5 worm cellular contexts compared by ENCODE assay signal in the genomic region with DNA sequence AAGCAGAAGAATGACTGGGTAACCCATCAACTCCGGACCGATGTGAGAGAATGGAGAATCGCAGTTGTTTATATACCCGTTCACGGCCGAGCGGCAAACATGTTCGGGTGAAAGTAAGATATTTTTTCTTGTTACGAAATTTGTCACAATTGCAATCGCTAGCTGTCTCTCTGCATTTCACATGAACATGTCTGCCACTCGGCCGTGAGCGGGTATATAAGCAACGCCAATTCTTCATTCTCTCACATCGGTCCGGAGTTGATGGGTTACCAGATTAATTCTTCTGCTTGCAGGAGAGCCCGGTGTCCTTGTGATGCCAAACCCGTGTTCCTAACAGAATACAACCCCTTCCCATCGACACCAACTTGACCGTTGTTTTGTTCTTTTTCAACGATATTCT.
TF ChIP-seq lines count a peak whose summit lies in the region.

No protein-coding gene starts in this region.

TF ChIP-seq in whole organism, L1 larva, 84 proteins besides CTCF, POLR2A, EP300 and RAD21 (continues in another document):
- TF ChIP-seq ceh-90 (tag; optimal IDR thresholded peaks at IDR 0.05; lab: Kevin White, UChicago) (no peak), efl-1 (optimal IDR thresholded peaks at IDR 0.05; lab: Kevin White, UChicago) (no peak), efl-1 (GFP tag; optimal IDR thresholded peaks at IDR 0.05 in 1 of 2; lab: Kevin White, UChicago) (peak in 1 of 2 experiments; percentile 65), F16B12.6 (tag; optimal IDR thresholded peaks at IDR 0.05; lab: Kevin White, UChicago) (peak; percentile 35), lsy-2 (tag; optimal IDR thresholded peaks at IDR 0.05; lab: Kevin White, UChicago) (peak in 1 of 2 experiments; percentile 55), rnt-1 (tag; optimal IDR thresholded peaks at IDR 0.05; lab: Kevin White, UChicago) (peak; percentile 22), pag-3 (tag; optimal IDR thresholded peaks at IDR 0.05; lab: Kevin White, UChicago; ENCODE audit: borderline replicate concordance, insufficient read depth) (no peak), unc-130 (tag; optimal IDR thresholded peaks at IDR 0.05; lab: Kevin White, UChicago) (no peak), ceh-82 (tag; optimal IDR thresholded peaks at IDR 0.05; lab: Kevin White, UChicago) (peak in 1 of 3 experiments; percentile 8), jun-1 (tag; optimal IDR thresholded peaks at IDR 0.05; lab: Kevin White, UChicago) (no peak), snpc-4 (tag; optimal IDR thresholded peaks at IDR 0.05; lab: Kevin White, UChicago) (peak; percentile 95), lin-14 (GFP tag; optimal IDR thresholded peaks at IDR 0.05; lab: Kevin White, UChicago) (no peak), elt-3 (tag; optimal IDR thresholded peaks at IDR 0.05; lab: Kevin White, UChicago) (no peak), efl-3 (GFP tag; optimal IDR thresholded peaks at IDR 0.05; lab: Kevin White, UChicago) (no peak), nhr-84 (tag; optimal IDR thresholded peaks at IDR 0.05; lab: Kevin White, UChicago) (no peak), ceh-8 (GFP tag; optimal IDR thresholded peaks at IDR 0.05; lab: Kevin White, UChicago) (no peak)

TF ChIP-seq in whole organism, L2 larva, 48 proteins besides CTCF, POLR2A, EP300 and RAD21:
- TF ChIP-seq ceh-82 (tag; optimal IDR thresholded peaks at IDR 0.05; lab: Kevin White, UChicago), result no peak
- TF ChIP-seq unc-62 (GFP tag; optimal IDR thresholded peaks at IDR 0.05; lab: Kevin White, UChicago), result no peak
- TF ChIP-seq sma-3 (GFP tag; optimal IDR thresholded peaks at IDR 0.05; lab: Kevin White, UChicago), result no peak
- no peak for TF ChIP-seq elt-1 (tag; optimal IDR thresholded peaks at IDR 0.05; lab: Kevin White, UChicago)
- TF ChIP-seq snpc-4 (tag; optimal IDR thresholded peaks at IDR 0.05; lab: Kevin White, UChicago), result peak; percentile 95
- TF ChIP-seq alr-1 (tag; optimal IDR thresholded peaks at IDR 0.05; lab: Kevin White, UChicago), result no peak
- TF ChIP-seq nhr-237 (tag; optimal IDR thresholded peaks at IDR 0.05; lab: Kevin White, UChicago), result no peak
- no peak for TF ChIP-seq skn-1 (tag; optimal IDR thresholded peaks at IDR 0.05; lab: Kevin White, UChicago)
- peak in 1 of 2 experiments; percentile 24 for TF ChIP-seq lsy-2 (tag; optimal IDR thresholded peaks at IDR 0.05; lab: Kevin White, UChicago)
- no peak for TF ChIP-seq gmeb-1 (tag; optimal IDR thresholded peaks at IDR 0.05; lab: Kevin White, UChicago)
- no peak for TF ChIP-seq aly-2 (tag; optimal IDR thresholded peaks at IDR 0.05; lab: Kevin White, UChicago)
- no peak for TF ChIP-seq lin-39 (tag; optimal IDR thresholded peaks at IDR 0.05; lab: Kevin White, UChicago)
- TF ChIP-seq R02D3.7 (tag; optimal IDR thresholded peaks at IDR 0.05; lab: Kevin White, UChicago), result no peak
- TF ChIP-seq nhr-21 (tag; optimal IDR thresholded peaks at IDR 0.05; lab: Kevin White, UChicago), result peak; percentile 6
- no peak for TF ChIP-seq ztf-11 (tag; optimal IDR thresholded peaks at IDR 0.05; lab: Kevin White, UChicago)
- peak; percentile 90 for TF ChIP-seq nhr-129 (tag; optimal IDR thresholded peaks at IDR 0.05; lab: Kevin White, UChicago)
- TF ChIP-seq nhr-77 (tag; optimal IDR thresholded peaks at IDR 0.05; lab: Kevin White, UChicago), result no peak

TF ChIP-seq in whole organism, L3 larva, 47 proteins besides CTCF, POLR2A, EP300 and RAD21:
- TF ChIP-seq nhr-67 (tag; optimal IDR thresholded peaks at IDR 0.05; lab: Kevin White, UChicago) (no peak), ZK546.5 (tag; optimal IDR thresholded peaks at IDR 0.05; lab: Kevin White, UChicago) (no peak), hmg-11 (tag; optimal IDR thresholded peaks at IDR 0.05; lab: Kevin White, UChicago) (peak; percentile 2), snpc-4 (tag; optimal IDR thresholded peaks at IDR 0.05; lab: Kevin White, UChicago) (peak; percentile 96), nhr-237 (tag; optimal IDR thresholded peaks at IDR 0.05; lab: Kevin White, UChicago) (no peak), nhr-23 (tag; optimal IDR thresholded peaks at IDR 0.05; lab: Kevin White, UChicago) (no peak), ceh-16 (tag; optimal IDR thresholded peaks at IDR 0.05; lab: Kevin White, UChicago) (no peak), eor-1 (tag; optimal IDR thresholded peaks at IDR 0.05; lab: Kevin White, UChicago) (no peak), nhr-25 (tag; optimal IDR thresholded peaks at IDR 0.05; lab: Kevin White, UChicago) (peak; percentile 41), R02D3.7 (tag; optimal IDR thresholded peaks at IDR 0.05; lab: Kevin White, UChicago) (no peak), zag-1 (tag; optimal IDR thresholded peaks at IDR 0.05; lab: Kevin White, UChicago) (no peak), ztf-4 (tag; optimal IDR thresholded peaks at IDR 0.05; lab: Kevin White, UChicago) (no peak), lin-15B (tag; optimal IDR thresholded peaks at IDR 0.05; lab: Kevin White, UChicago) (no peak), mdl-1 (tag; optimal IDR thresholded peaks at IDR 0.05; lab: Kevin White, UChicago) (no peak), fkh-10 (GFP tag; optimal IDR thresholded peaks at IDR 0.05; lab: Kevin White, UChicago) (no peak), nhr-77 (tag; optimal IDR thresholded peaks at IDR 0.05; lab: Kevin White, UChicago) (no peak)

TF ChIP-seq in whole organism, L4 larva, 104 proteins besides CTCF, POLR2A, EP300 and RAD21 (continues in another document):
- TF ChIP-seq hlh-11 (tag; optimal IDR thresholded peaks at IDR 0.05; lab: Kevin White, UChicago) (peak; percentile 20), hlh-30 (tag; optimal IDR thresholded peaks at IDR 0.05; lab: Kevin White, UChicago; ENCODE audit: insufficient read depth) (peak; percentile 51), zip-2 (tag; optimal IDR thresholded peaks at IDR 0.05; lab: Kevin White, UChicago) (peak; percentile 97), lin-38 (GFP tag; IDR thresholded peaks at IDR 0.05; lab: Robert Waterston, UW) (peak; percentile 57), snpc-4 (tag; optimal IDR thresholded peaks at IDR 0.05; lab: Kevin White, UChicago) (peak; percentile 90), R02D3.7 (tag; optimal IDR thresholded peaks at IDR 0.05; lab: Kevin White, UChicago) (no peak), nhr-102 (tag; optimal IDR thresholded peaks at IDR 0.05; lab: Kevin White, UChicago) (peak; percentile 38), ceh-44 (GFP tag; IDR thresholded peaks at IDR 0.05; lab: Robert Waterston, UW) (peak; percentile 28; the same call in 1 of the 2 replicates), dmd-6 (GFP tag; IDR thresholded peaks at IDR 0.05; lab: Robert Waterston, UW) (peak; percentile 34; the same call in 1 of the 2 replicates), ztf-7 (tag; optimal IDR thresholded peaks at IDR 0.05; lab: Kevin White, UChicago) (no peak), hmg-1.1 (GFP tag; IDR thresholded peaks at IDR 0.05; lab: Robert Waterston, UW) (0 out of 2 replicates have a peak, but pooled peaks have one; percentile 52), Y48G9A.11 (GFP tag; IDR thresholded peaks at IDR 0.05; lab: Robert Waterston, UW) (no peak), zfp-3 (GFP tag; conservative IDR thresholded peaks at IDR 0.05; lab: Robert Waterston, UW) (no peak), F37D6.2 (tag; optimal IDR thresholded peaks at IDR 0.05; lab: Kevin White, UChicago) (no peak), T20F7.1 (GFP tag; optimal IDR thresholded peaks at IDR 0.05; lab: Kevin White, UChicago) (peak; percentile 14), daf-16 (GFP tag; optimal IDR thresholded peaks at IDR 0.05; lab: Kevin White, UChicago) (peak; percentile 39 to 65), daf-16 (tag; optimal IDR thresholded peaks at IDR 0.05; lab: Kevin White, UChicago) (no peak), dpl-1 (GFP tag; optimal IDR thresholded peaks at IDR 0.05; lab: Kevin White, UChicago) (peak; percentile 7), nhr-237 (tag; optimal IDR thresholded peaks at IDR 0.05; lab: Kevin White, UChicago) (no peak), set-16 (GFP tag; IDR thresholded peaks at IDR 0.05; lab: Robert Waterston, UW) (peak; percentile 29; the same call in 1 of the 2 replicates), lsy-2 (tag; optimal IDR thresholded peaks at IDR 0.05; lab: Kevin White, UChicago) (peak in 1 of 2 experiments; percentile 53), nhr-48 (tag; optimal IDR thresholded peaks at IDR 0.05; lab: Kevin White, UChicago) (peak; percentile 1)

TF ChIP-seq in whole organism, young adult, 124 proteins besides CTCF, POLR2A, EP300 and RAD21 (continues in another document):
- no peak for TF ChIP-seq F49E8.2 (tag; optimal IDR thresholded peaks at IDR 0.05; lab: Kevin White, UChicago; ENCODE audit: insufficient read depth)
- peak; percentile 71; the same call in 1 of the 2 replicates for TF ChIP-seq cebp-1 (GFP tag; IDR thresholded peaks at IDR 0.05; lab: Robert Waterston, UW)
- TF ChIP-seq cebp-1 (tag; optimal IDR thresholded peaks at IDR 0.05; lab: Kevin White, UChicago), result peak; percentile 95
- TF ChIP-seq hlh-26 (GFP tag; conservative IDR thresholded peaks at IDR 0.05; lab: Robert Waterston, UW), result no peak
- no peak for TF ChIP-seq F57A8.1 (GFP tag; optimal IDR thresholded peaks at IDR 0.05; lab: Kevin White, UChicago)
- TF ChIP-seq hsf-1 (GFP tag; IDR thresholded peaks at IDR 0.05; lab: Robert Waterston, UW), result no peak
- 0 out of 2 replicates have a peak, but pooled peaks have one; percentile 9 for TF ChIP-seq zfh-2 (GFP tag; conservative IDR thresholded peaks at IDR 0.05; lab: Robert Waterston, UW)
- TF ChIP-seq F23B12.7 (tag; optimal IDR thresholded peaks at IDR 0.05; lab: Kevin White, UChicago; ENCODE audit: insufficient read depth), result no peak
- no peak for TF ChIP-seq lag-1 (GFP tag; IDR thresholded peaks at IDR 0.05; lab: Robert Waterston, UW)
- TF ChIP-seq F37B4.10 (GFP tag; IDR thresholded peaks at IDR 0.05; lab: Robert Waterston, UW), result no peak
- TF ChIP-seq madf-3 (GFP tag; IDR thresholded peaks at IDR 0.05; lab: Robert Waterston, UW), result no peak
- TF ChIP-seq unc-62 (GFP tag; optimal IDR thresholded peaks at IDR 0.05; lab: Kevin White, UChicago), result no peak
- no peak for TF ChIP-seq nhr-80 (tag; optimal IDR thresholded peaks at IDR 0.05; lab: Kevin White, UChicago)
- TF ChIP-seq lir-1 (GFP tag; conservative IDR thresholded peaks at IDR 0.05; lab: Robert Waterston, UW), result no peak
- no peak for TF ChIP-seq madf-6 (GFP tag; IDR thresholded peaks at IDR 0.05; lab: Robert Waterston, UW)
- TF ChIP-seq pha-4 (tag; optimal IDR thresholded peaks at IDR 0.05; lab: Kevin White, UChicago), result no peak
- no peak for TF ChIP-seq mel-28 (tag; optimal IDR thresholded peaks at IDR 0.05; lab: Kevin White, UChicago; ENCODE audit: borderline replicate concordance)
- no peak for TF ChIP-seq sea-2 (GFP tag; IDR thresholded peaks at IDR 0.05; lab: Robert Waterston, UW)
- TF ChIP-seq xnd-1 (tag; optimal IDR thresholded peaks at IDR 0.05; lab: Kevin White, UChicago), result no peak
- peak; percentile 54 for TF ChIP-seq gei-17 (GFP tag; optimal IDR thresholded peaks at IDR 0.05; lab: Kevin White, UChicago)
- TF ChIP-seq let-526 (GFP tag; IDR thresholded peaks at IDR 0.05; lab: Robert Waterston, UW), result no peak
- no peak for TF ChIP-seq ztf-22 (GFP tag; optimal IDR thresholded peaks at IDR 0.05; lab: Kevin White, UChicago)
- TF ChIP-seq athp-1 (tag; optimal IDR thresholded peaks at IDR 0.05; lab: Kevin White, UChicago), result no peak
- no peak for TF ChIP-seq F55B11.4 (tag; optimal IDR thresholded peaks at IDR 0.05; lab: Kevin White, UChicago; ENCODE audit: borderline replicate concordance, insufficient read depth)
- no peak for TF ChIP-seq Y53F4B.3 (GFP tag; IDR thresholded peaks at IDR 0.05; lab: Robert Waterston, UW)
- TF ChIP-seq him-1 (tag; optimal IDR thresholded peaks at IDR 0.05; lab: Kevin White, UChicago), result no peak
